Worm (Caenorhabditis elegans): ENCODE results near the gene F09E10.6.

Gene F09E10.6

DNA sequence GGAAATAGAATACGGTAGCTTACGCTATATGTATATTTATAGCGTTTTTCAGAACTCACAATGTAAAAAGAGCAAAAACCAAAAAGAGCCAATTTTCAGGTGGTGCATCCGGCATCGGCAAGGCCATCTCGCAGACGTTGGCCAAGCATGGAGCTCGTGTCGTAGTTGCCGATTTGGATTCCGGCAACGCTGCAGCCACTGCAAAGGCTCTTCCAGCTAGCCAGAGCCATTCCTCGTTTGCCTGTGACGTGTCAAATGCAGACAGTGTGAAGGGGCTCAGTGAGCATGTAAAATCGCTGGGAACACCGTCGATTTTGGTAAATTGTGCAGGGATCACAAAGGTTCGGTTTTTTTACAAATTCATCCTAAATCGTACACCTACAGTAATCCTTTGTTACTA, 10.4 kb downstream of the F09E10.6 start:
- no peak for TF ChIP-seq C16A3.4 (tag; optimal IDR thresholded peaks at IDR 0.05)
- TF ChIP-seq dsc-1 (tag; optimal IDR thresholded peaks at IDR 0.05), result no peak
- no peak for TF ChIP-seq nhr-19 (GFP tag; conservative IDR thresholded peaks at IDR 0.05)
- TF ChIP-seq xbp-1 (tag; optimal IDR thresholded peaks at IDR 0.05), result no peak
- TF ChIP-seq hlh-17 (GFP tag; optimal IDR thresholded peaks at IDR 0.05; ENCODE audit: borderline replicate concordance), result no peak
- TF ChIP-seq ztf-4 (tag; optimal IDR thresholded peaks at IDR 0.05), result no peak
- no peak for TF ChIP-seq Y116A8C.19 (tag; optimal IDR thresholded peaks at IDR 0.05; ENCODE audit: borderline replicate concordance)
- no peak for TF ChIP-seq snpc-4 (tag; optimal IDR thresholded peaks at IDR 0.05)
- TF ChIP-seq mep-1 (tag; optimal IDR thresholded peaks at IDR 0.05), result no peak
- TF ChIP-seq ces-1 (GFP tag; optimal IDR thresholded peaks at IDR 0.05), result no peak

DNA sequence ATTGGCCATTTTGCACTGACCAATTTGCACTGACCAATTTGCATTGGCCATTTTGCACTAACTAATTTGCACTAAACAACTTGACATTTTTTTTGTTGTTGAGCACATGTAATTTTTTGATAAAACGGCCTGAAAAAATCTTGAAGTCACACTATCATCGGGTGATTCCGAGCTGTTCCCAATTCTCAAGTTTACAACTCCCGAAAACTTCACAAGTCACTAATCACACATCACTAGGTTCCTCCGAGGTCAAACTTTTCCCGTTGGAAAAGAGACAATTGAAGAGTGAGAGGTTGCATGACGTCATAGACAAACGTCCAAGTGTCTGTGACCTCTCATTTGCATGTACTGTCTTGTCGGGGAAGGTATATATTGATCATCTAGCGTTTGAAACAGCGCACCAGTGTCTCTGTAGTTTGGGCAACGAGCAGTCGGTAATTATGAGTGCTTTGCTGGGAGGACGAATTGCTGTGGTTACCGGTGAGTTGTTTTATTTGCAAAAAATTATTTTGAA, 11.3 kb downstream of the F09E10.6 start, which contains the start of the genes D1005.10 and dhs-25:
TSS of gene D1005.10 (minus strand) at position 51 of the 514 bp plus-strand sequence.
TSS of gene dhs-25 (plus strand) at position 398 of the 514 bp plus-strand sequence.
- TF ChIP-seq nhr-11 (tag; optimal IDR thresholded peaks at IDR 0.05) (peak; percentile 44), alr-1 (tag; optimal IDR thresholded peaks at IDR 0.05; ENCODE audit: borderline replicate concordance) (no peak), ceh-82 (tag; optimal IDR thresholded peaks at IDR 0.05) (peak; percentile 37 to 66 (median 50)), tlp-1 (tag; optimal IDR thresholded peaks at IDR 0.05) (no peak), mdl-1 (tag; optimal IDR thresholded peaks at IDR 0.05) (peak in 1 of 2 experiments; percentile 90), grh-1 (GFP tag; IDR thresholded peaks at IDR 0.05) (peak; percentile 56), skn-1 (tag; optimal IDR thresholded peaks at IDR 0.05) (peak; percentile 80), dpl-1 (GFP tag; optimal IDR thresholded peaks at IDR 0.05) (peak in 2 of 3 experiments; percentile 26 to 51), unc-30 (tag; optimal IDR thresholded peaks at IDR 0.05) (no peak), fkh-10 (GFP tag; optimal IDR thresholded peaks at IDR 0.05) (no peak), nhr-12 (tag; optimal IDR thresholded peaks at IDR 0.05) (no peak), lir-3 (tag; optimal IDR thresholded peaks at IDR 0.05; ENCODE audit: poor library complexity) (no peak), unc-130 (tag; optimal IDR thresholded peaks at IDR 0.05) (peak; percentile 68), aha-1 (tag; optimal IDR thresholded peaks at IDR 0.05) (no peak), mef-2 (tag; optimal IDR thresholded peaks at IDR 0.05) (no peak), vab-15 (tag; optimal IDR thresholded peaks at IDR 0.05) (no peak), isw-1 (GFP tag; IDR thresholded peaks at IDR 0.05) (peak; percentile 37), pax-3 (tag; optimal IDR thresholded peaks at IDR 0.05) (no peak), fos-1 (tag; optimal IDR thresholded peaks at IDR 0.05) (peak; percentile 61), fkh-4 (tag; optimal IDR thresholded peaks at IDR 0.05; ENCODE audit: borderline replicate concordance) (no peak), lin-35 (GFP tag; optimal IDR thresholded peaks at IDR 0.05) (peak; percentile 36 to 81), xbp-1 (tag; optimal IDR thresholded peaks at IDR 0.05) (peak; percentile 77), nhr-237 (tag; optimal IDR thresholded peaks at IDR 0.05) (no peak), ces-1 (GFP tag; optimal IDR thresholded peaks at IDR 0.05) (no peak), elt-3 (tag; optimal IDR thresholded peaks at IDR 0.05) (peak in 2 of 6 experiments; percentile 67 to 82), blmp-1 (tag; optimal IDR thresholded peaks at IDR 0.05) (peak; percentile 82), hpl-2 (GFP tag; optimal IDR thresholded peaks at IDR 0.05) (no peak), C34B4.2 (tag; optimal IDR thresholded peaks at IDR 0.05) (no peak), F16B12.6 (tag; optimal IDR thresholded peaks at IDR 0.05) (no peak), nhr-90 (tag; optimal IDR thresholded peaks at IDR 0.05; ENCODE audit: poor library complexity) (peak; percentile 87), nhr-84 (tag; optimal IDR thresholded peaks at IDR 0.05) (no peak), aly-2 (tag; optimal IDR thresholded peaks at IDR 0.05) (no peak), hlh-17 (GFP tag; optimal IDR thresholded peaks at IDR 0.05; ENCODE audit: borderline replicate concordance) (no peak), mab-9 (GFP tag; IDR thresholded peaks at IDR 0.05) (no peak), dsc-1 (tag; optimal IDR thresholded peaks at IDR 0.05) (peak; percentile 28), Y116A8C.19 (tag; optimal IDR thresholded peaks at IDR 0.05; ENCODE audit: borderline replicate concordance) (no peak), unc-62 (GFP tag; optimal IDR thresholded peaks at IDR 0.05) (no peak), snpc-4 (tag; optimal IDR thresholded peaks at IDR 0.05) (peak; percentile 56), swsn-7 (tag; optimal IDR thresholded peaks at IDR 0.05) (peak; percentile 74), ceh-8 (GFP tag; optimal IDR thresholded peaks at IDR 0.05) (no peak), egl-27 (tag; optimal IDR thresholded peaks at IDR 0.05) (no peak), ztf-11 (tag; optimal IDR thresholded peaks at IDR 0.05) (no peak), pqm-1 (tag; optimal IDR thresholded peaks at IDR 0.05) (no peak), ceh-88 (GFP tag; IDR thresholded peaks at IDR 0.05) (no peak), sptf-1 (tag; optimal IDR thresholded peaks at IDR 0.05) (no peak), nhr-28 (tag; optimal IDR thresholded peaks at IDR 0.05) (no peak)
